Worm (Caenorhabditis elegans) whole organism, mixed stage, embryonic: ENCODE data around the gene Y105C5B.19.

Source experiments
- hlh-1 ChIP-seq: fragments of 150-350 bp; optimal IDR thresholded peaks from 2 replicates; lab custom pipeline; 2014; ENCODE audit warnings: missing biosample characterization, missing genetic modification reagents, missing genetic modification characterization
- lsy-2 ChIP-seq: fragments of 150-350 bp; optimal IDR thresholded peaks from 2 replicates; lab custom pipeline; 2014; ENCODE audit warnings: missing biosample characterization, missing genetic modification characterization
- nhr-12 ChIP-seq: fragments of 150-350 bp; optimal IDR thresholded peaks from 2 replicates; lab custom pipeline; 2014; ENCODE audit warnings: missing biosample characterization, missing genetic modification characterization
- snpc-4 ChIP-seq: fragments of 150-350 bp; optimal IDR thresholded peaks from 2 replicates; lab custom pipeline; 2014; ENCODE audit warnings: missing biosample characterization, missing genetic modification characterization
- unc-39 ChIP-seq: fragments of 150-350 bp; optimal IDR thresholded peaks from 2 replicates; lab custom pipeline; 2014; ENCODE audit warnings: missing biosample characterization, missing genetic modification characterization
- ztf-11 ChIP-seq: fragments of 150-350 bp; optimal IDR thresholded peaks from 2 replicates; lab custom pipeline; 2014; ENCODE audit warnings: missing biosample characterization, missing genetic modification characterization

- TF ChIP-seq hlh-1 (no peak), lsy-2 (tag; lab: Kevin White, UChicago) (no peak), snpc-4 (tag; lab: Kevin White, UChicago) (no peak), nhr-12 (tag; lab: Kevin White, UChicago) (no peak), unc-39 (tag; lab: Kevin White, UChicago) (no peak), ztf-11 (no peak)
Measured at ce11 chrIV:16001058-16001457, 17.3 kb upstream of the Y105C5B.19 start.
